Worm (Caenorhabditis elegans) whole organism, L4 larva: ENCODE measurements around the gene ttc-4.
"Not testable (repeated sequence)": the region's sequence is repeated elsewhere in the genome, so short reads cannot be mapped to it uniquely, and the experiment has no call there.

ENCODE experiments used
- F49E8.2 ChIP-seq: sonication (generic microtip); optimal IDR thresholded peaks from 2 replicates; lab custom pipeline; 2016; ENCODE audit warnings: missing compliant biosample characterization, mild to moderate bottlenecking, missing genetic modification characterization, borderline replicate concordance
- T20F7.1 ChIP-seq: fragments of 200-800 bp; sonication (Bioruptor generic); optimal IDR thresholded peaks from 2 replicates; lab custom pipeline; 2018; ENCODE audit warnings: mild to moderate bottlenecking, missing genetic modification characterization, missing compliant biosample characterization
- Y48G9A.11 ChIP-seq: fragments of 200-800 bp; sonication (Bioruptor generic); IDR thresholded peaks from 2 replicates; pipeline ENCODE4 v1.3.6; 2022; ENCODE audit warnings: missing genetic modification reagents, missing genetic modification characterization, missing compliant biosample characterization
- ZK337.2 ChIP-seq: fragments of 200-800 bp; sonication (Bioruptor generic); IDR thresholded peaks from 2 replicates; pipeline ENCODE4 v1.3.6; 2022; ENCODE audit warnings: missing genetic modification reagents, missing genetic modification characterization, missing compliant biosample characterization
- aha-1 ChIP-seq: fragments of 150-350 bp; peaks from one replicate; lab custom pipeline; 2014; ENCODE audit warnings: missing biosample characterization, missing genetic modification characterization
- ama-1 ChIP-seq: fragments of 150-350 bp; optimal IDR thresholded peaks from 2 replicates; lab custom pipeline; 2014; ENCODE audit warnings: inconsistent platforms, mixed read lengths
- attf-4 ChIP-seq: sonication (generic microtip); optimal IDR thresholded peaks from 3 replicates; lab custom pipeline; 2017; ENCODE audit warnings: missing biosample characterization, missing genetic modification characterization
- ceh-20 ChIP-seq: fragments of 200-800 bp; sonication (Bioruptor generic); IDR thresholded peaks from 2 replicates; pipeline ENCODE4 v1.3.6; 2022; ENCODE audit warnings: missing genetic modification reagents, missing genetic modification characterization, missing compliant biosample characterization
- ceh-62 ChIP-seq: sonication (generic microtip); optimal IDR thresholded peaks from 2 replicates; lab custom pipeline; 2017; ENCODE audit warnings: missing biosample characterization, missing genetic modification characterization
- ceh-82 ChIP-seq: sonication (generic microtip); optimal IDR thresholded peaks from 2 replicates; lab custom pipeline; 2017; ENCODE audit warnings: missing biosample characterization, missing genetic modification characterization
- ces-1 ChIP-seq: fragments of 150-350 bp; sonication (generic microtip); optimal IDR thresholded peaks from 4 replicates; lab custom pipeline; 2014; ENCODE audit warnings: missing biosample characterization, missing genetic modification reagents, missing genetic modification characterization
- cey-2 ChIP-seq: sonication (generic microtip); optimal IDR thresholded peaks from 3 replicates; lab custom pipeline; 2017; ENCODE audit warnings: missing genetic modification characterization, mild to moderate bottlenecking, missing compliant biosample characterization, antibody characterized with exemption, borderline replicate concordance; ENCODE audit not compliant: insufficient read depth
- dmd-9 ChIP-seq: fragments of 200-800 bp; sonication (Bioruptor generic); IDR thresholded peaks from 2 replicates; pipeline ENCODE4 v1.3.6; 2022; ENCODE audit warnings: missing genetic modification reagents, missing genetic modification characterization, missing compliant biosample characterization
- egl-43 ChIP-seq: fragments of 200-800 bp; sonication (Bioruptor generic); IDR thresholded peaks from 2 replicates; pipeline ENCODE4 v1.3.6; 2022; ENCODE audit warnings: missing genetic modification reagents, missing genetic modification characterization, missing compliant biosample characterization
- fos-1 ChIP-seq: fragments of 150-350 bp; optimal IDR thresholded peaks from 2 replicates; lab custom pipeline; 2014; ENCODE audit warnings: missing biosample characterization, missing genetic modification characterization
- hlh-30 ChIP-seq: sonication (generic microtip); optimal IDR thresholded peaks from 2 replicates; lab custom pipeline; 2017; ENCODE audit warnings: antibody characterized with exemption, mild to moderate bottlenecking, missing genetic modification characterization, missing compliant biosample characterization; ENCODE audit not compliant: insufficient read depth
- hmg-1.1 ChIP-seq: fragments of 200-800 bp; sonication (Bioruptor generic); IDR thresholded peaks from 2 replicates; pipeline ENCODE4 v1.3.6; 2022; ENCODE audit warnings: missing genetic modification reagents, missing genetic modification characterization, missing compliant biosample characterization
- jun-1 ChIP-seq: fragments of 150-350 bp; optimal IDR thresholded peaks from 2 replicates; lab custom pipeline; 2014; ENCODE audit warnings: missing biosample characterization, missing genetic modification reagents, missing genetic modification characterization
- lin-1 ChIP-seq: fragments of 200-800 bp; sonication (Bioruptor generic); IDR thresholded peaks from 2 replicates; pipeline ENCODE4 v1.3.6; 2022; ENCODE audit warnings: missing genetic modification reagents, missing genetic modification characterization, missing compliant biosample characterization
- lsy-2 ChIP-seq, 2 experiments: fragments of 150-350 bp in 1 of 2; sonication (generic microtip) in 1 of 2; optimal IDR thresholded peaks; 2 replicates each; lab custom pipeline; 2014 to 2017; ENCODE audit warnings: missing biosample characterization in 2 of 2, missing genetic modification characterization in 2 of 2
- mdl-1 ChIP-seq, 2 experiments: fragments of 150-350 bp in 1 of 2; sonication (generic microtip) in 1 of 2; optimal IDR thresholded peaks; 2 replicates each; lab custom pipeline; 2014 to 2017; ENCODE audit warnings: missing biosample characterization in 2 of 2, missing genetic modification characterization in 2 of 2
- mxl-2 ChIP-seq: fragments of 200-800 bp; sonication (Bioruptor generic); conservative IDR thresholded peaks from 2 replicates; pipeline ENCODE4 v1.3.6; 2022; ENCODE audit warnings: missing genetic modification reagents, missing genetic modification characterization, missing compliant biosample characterization
- nhr-10 ChIP-seq: fragments of 150-350 bp; optimal IDR thresholded peaks from 2 replicates; lab custom pipeline; 2014; ENCODE audit warnings: missing biosample characterization, missing genetic modification characterization
- nhr-102 ChIP-seq: sonication (generic microtip); optimal IDR thresholded peaks from 2 replicates; lab custom pipeline; 2016; ENCODE audit warnings: mild to moderate bottlenecking, missing genetic modification characterization, moderate library complexity, missing compliant biosample characterization
- nhr-28 ChIP-seq: fragments of 150-350 bp; optimal IDR thresholded peaks from 2 replicates; lab custom pipeline; 2014; ENCODE audit warnings: missing biosample characterization, missing genetic modification characterization
- nhr-42 ChIP-seq: fragments of 200-800 bp; sonication (Bioruptor generic); IDR thresholded peaks from 2 replicates; pipeline ENCODE4 v1.3.6; 2022; ENCODE audit warnings: missing genetic modification characterization, missing compliant biosample characterization
- nhr-6 ChIP-seq: fragments of 150-350 bp; optimal IDR thresholded peaks from 2 replicates; lab custom pipeline; 2014; ENCODE audit warnings: missing biosample characterization, missing genetic modification characterization
- nhr-76 ChIP-seq: fragments of 150-350 bp; optimal IDR thresholded peaks from 2 replicates; lab custom pipeline; 2014; ENCODE audit warnings: missing biosample characterization, missing genetic modification characterization
- nhr-77 ChIP-seq: fragments of 150-350 bp; optimal IDR thresholded peaks from 2 replicates; lab custom pipeline; 2014; ENCODE audit warnings: missing biosample characterization, missing genetic modification characterization
- php-3 ChIP-seq: fragments of 200-800 bp; sonication (Bioruptor generic); IDR thresholded peaks from 2 replicates; pipeline ENCODE4 v1.3.6; 2022; ENCODE audit warnings: missing genetic modification reagents, missing genetic modification characterization, missing compliant biosample characterization
- saeg-2 ChIP-seq: fragments of 200-800 bp; sonication (Bioruptor generic); IDR thresholded peaks from 2 replicates; pipeline ENCODE4 v1.3.6; 2022; ENCODE audit warnings: missing genetic modification reagents, missing genetic modification characterization, missing compliant biosample characterization
- set-16 ChIP-seq: fragments of 200-800 bp; sonication (Bioruptor generic); IDR thresholded peaks from 2 replicates; pipeline ENCODE4 v1.3.6; 2022; ENCODE audit warnings: missing genetic modification reagents, missing genetic modification characterization, missing compliant biosample characterization
- spr-1 ChIP-seq: sonication (generic microtip); optimal IDR thresholded peaks from 2 replicates; lab custom pipeline; 2016; ENCODE audit warnings: mild to moderate bottlenecking, missing genetic modification characterization, missing compliant biosample characterization
- spr-3 ChIP-seq: fragments of 200-800 bp; sonication (Bioruptor generic); optimal IDR thresholded peaks from 2 replicates; lab custom pipeline; 2018; ENCODE audit warnings: mild to moderate bottlenecking, missing genetic modification characterization, missing compliant biosample characterization

The ttc-4 gene

DNA sequence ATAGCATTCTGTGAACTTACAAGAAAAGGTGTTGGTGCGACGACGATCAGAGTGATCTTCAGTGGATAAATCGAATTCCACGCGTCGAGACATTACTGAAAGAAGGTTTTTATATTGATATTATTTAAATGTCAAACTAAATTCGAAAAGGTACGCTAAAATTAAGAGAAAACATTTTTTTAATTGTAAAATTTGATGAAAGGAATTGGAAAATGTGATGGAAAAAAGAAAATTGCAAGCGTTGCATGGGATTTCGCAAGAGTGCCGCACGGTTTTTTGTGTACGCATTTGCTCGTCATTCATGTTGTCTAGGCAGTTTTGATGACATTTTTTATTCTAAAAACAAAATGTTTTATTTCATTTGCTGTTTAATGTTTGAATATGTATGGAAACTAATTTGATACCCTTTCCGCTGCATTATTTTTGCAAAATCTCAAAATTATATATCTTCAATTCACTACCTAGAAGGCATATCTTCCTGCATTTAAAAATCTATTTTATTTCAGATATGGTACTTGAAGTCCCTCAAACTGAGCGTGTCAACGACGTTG, 36.4 kb downstream of the ttc-4 start, which contains the start of the genes F59E12.6 and npl-4.1:
Gene F59E12.6, minus strand, starts transcription at position 101 of the 551 bp plus-strand sequence.
Gene npl-4.1, plus strand, starts transcription at position 501 of the 551 bp plus-strand sequence.
- not testable (repeated sequence) for TF ChIP-seq nhr-42 (GFP tag; lab: Robert Waterston, UW); cey-2 (tag; lab: Kevin White, UChicago); ceh-82 (tag; lab: Kevin White, UChicago)
- TF ChIP-seq, all 104 proteins: peak for 0; not testable (repeated sequence) for 104

- TF ChIP-seq ces-1 (GFP tag; lab: Kevin White, UChicago): no peak
- peak; percentile 96 for TF ChIP-seq spr-3 (GFP tag; lab: Kevin White, UChicago)
- TF ChIP-seq fos-1 (tag; lab: Kevin White, UChicago): no peak
- peak; percentile 43; the same call in 1 of the 2 replicates for TF ChIP-seq hmg-1.1 (GFP tag; lab: Robert Waterston, UW)
- TF ChIP-seq aha-1 (tag; lab: Kevin White, UChicago): peak; percentile 87
- no peak for TF ChIP-seq attf-4
- peak; percentile 92 for TF ChIP-seq T20F7.1 (GFP tag; lab: Kevin White, UChicago)
- TF ChIP-seq nhr-6: no peak
- TF ChIP-seq mdl-1 (tag; optimal IDR thresholded peaks at IDR 0.05; lab: Kevin White, UChicago): no peak
- TF ChIP-seq spr-1 (tag; lab: Kevin White, UChicago): peak; percentile 95
- no peak for TF ChIP-seq ama-1 (lab: Kevin White, UChicago)
- TF ChIP-seq nhr-77: peak; percentile 21
- TF ChIP-seq egl-43: no peak
- TF ChIP-seq ceh-20: no peak
- TF ChIP-seq Y48G9A.11: peak; percentile 84
Measured at ce11 chrII:5633453-5633852, 38.9 kb downstream of the ttc-4 start.

ce11 chrII:5636826-5637225, 42.3 kb downstream of the ttc-4 start, which contains the start of gene F59E12.8:
Gene F59E12.8, minus strand, starts transcription at chrII:5636926.
- TF ChIP-seq nhr-6 (no peak), nhr-102 (tag; lab: Kevin White, UChicago) (no peak), nhr-10 (tag; lab: Kevin White, UChicago) (no peak), spr-3 (GFP tag; lab: Kevin White, UChicago) (no peak), cey-2 (tag; lab: Kevin White, UChicago) (no peak), ceh-62 (tag; lab: Kevin White, UChicago) (no peak), ZK337.2 (GFP tag; lab: Robert Waterston, UW) (no peak), lsy-2 (tag; optimal IDR thresholded peaks at IDR 0.05; lab: Kevin White, UChicago) (no peak), dmd-9 (GFP tag; lab: Robert Waterston, UW) (no peak), F49E8.2 (no peak)

ce11 chrII:5638059-5638458, 43.5 kb downstream of the ttc-4 start, which contains the start of gene F59E12.3:
Gene F59E12.3, plus strand, starts transcription at chrII:5638359.
- no peak for TF ChIP-seq hmg-1.1 (GFP tag; lab: Robert Waterston, UW)
- no peak for TF ChIP-seq jun-1 (tag; lab: Kevin White, UChicago)
- TF ChIP-seq mxl-2 (GFP tag; lab: Robert Waterston, UW): no peak
- no peak for TF ChIP-seq hlh-30

- TF ChIP-seq set-16 (GFP tag; lab: Robert Waterston, UW): peak; percentile 69; the same call in 1 of the 2 replicates
- TF ChIP-seq saeg-2 (GFP tag; lab: Robert Waterston, UW): no peak
- no peak for TF ChIP-seq lin-1 (GFP tag; lab: Robert Waterston, UW)
- no peak for TF ChIP-seq php-3 (GFP tag; lab: Robert Waterston, UW)
- TF ChIP-seq nhr-10 (tag; lab: Kevin White, UChicago): no peak
- no peak for TF ChIP-seq nhr-76
- TF ChIP-seq nhr-28 (tag; lab: Kevin White, UChicago): no peak
- no peak for TF ChIP-seq cey-2 (tag; lab: Kevin White, UChicago)
Measured at ce11 chrII:5640362-5641079, 46.0 kb downstream of the ttc-4 start.
